Fruit fly (Drosophila melanogaster) whole organism: ENCODE data around the gene MsrA.

Experiments
- CG8478 ChIP-seq: fragments of >200 bp; optimal IDR thresholded peaks from 2 replicates; lab custom pipeline; 2018; ENCODE audit warnings: inconsistent platforms
- Dll ChIP-seq: fragments of >200 bp; optimal IDR thresholded peaks from 2 replicates; lab custom pipeline; 2017
- EcR ChIP-seq, 2 experiments: fragments of >200 bp; optimal IDR thresholded peaks; 2 replicates each; lab custom pipeline; 2017; ENCODE audit warnings: missing biosample characterization in 2 of 2, missing genetic modification characterization in 2 of 2, missing genetic modification reagents in 2 of 2
- pan ChIP-seq: fragments of >200 bp; optimal IDR thresholded peaks from 2 replicates; lab custom pipeline; 2017
- psq ChIP-seq: fragments of >200 bp; optimal IDR thresholded peaks from 2 replicates; lab custom pipeline; 2017
- usp ChIP-seq: fragments of >200 bp; optimal IDR thresholded peaks from 2 replicates; lab custom pipeline; 2017; ENCODE audit warnings: missing biosample characterization, missing genetic modification characterization, mixed read lengths

The MsrA gene

DNA sequence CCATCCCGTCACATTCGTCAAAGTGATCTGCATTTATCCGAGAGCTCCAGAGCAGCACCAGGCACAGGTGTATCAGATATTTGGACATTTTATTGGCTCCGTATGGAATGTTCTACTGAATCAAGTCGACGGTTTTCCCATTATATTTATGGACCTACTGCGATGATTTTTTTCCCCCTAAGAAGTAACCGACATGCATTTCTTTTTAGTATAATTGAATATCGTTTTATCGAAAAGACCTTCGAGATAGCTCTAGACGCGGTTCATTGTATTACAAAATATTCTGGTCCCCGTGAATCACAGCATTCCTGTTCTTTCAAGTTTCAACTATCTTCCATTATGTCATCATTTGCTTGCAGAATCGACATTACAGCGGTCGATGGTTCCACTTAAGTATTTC, 18.3 kb downstream of the MsrA start, which contains the start of gene obst-H:
TSS of gene obst-H (minus strand) at position 101 of the 400 bp plus-strand sequence.
- TF ChIP-seq EcR (GFP tag; optimal IDR thresholded peaks at IDR 0.05; lab: Kevin White, UChicago) (no peak), CG8478 (lab: Kevin White, UChicago) (no peak)

DNA sequence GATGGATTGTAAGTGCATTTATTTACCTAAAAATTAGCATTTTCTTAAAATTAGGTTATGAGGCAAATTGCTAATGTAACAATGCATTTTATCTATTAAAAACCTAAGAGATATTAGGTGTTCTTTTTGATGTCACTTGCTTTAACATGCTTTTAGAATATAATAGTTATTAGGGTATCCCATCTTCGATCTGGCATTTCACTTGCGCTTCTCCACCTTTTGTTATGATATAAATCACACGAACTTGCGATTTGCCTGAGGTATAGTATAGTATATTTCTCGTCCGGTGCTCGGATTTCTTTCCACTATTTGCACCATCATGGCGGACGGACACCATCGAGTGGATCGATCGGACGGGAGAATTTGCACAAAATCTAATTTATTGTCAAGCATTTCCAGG, 19.2 kb downstream of the MsrA start:
- TF ChIP-seq psq (lab: Kevin White, UChicago) (no peak), EcR (GFP tag; optimal IDR thresholded peaks at IDR 0.05; lab: Kevin White, UChicago) (no peak), usp (GFP tag; lab: Kevin White, UChicago) (no peak), CG8478 (lab: Kevin White, UChicago) (no peak), pan (lab: Kevin White, UChicago) (no peak), Dll (lab: Kevin White, UChicago) (no peak)

DNA sequence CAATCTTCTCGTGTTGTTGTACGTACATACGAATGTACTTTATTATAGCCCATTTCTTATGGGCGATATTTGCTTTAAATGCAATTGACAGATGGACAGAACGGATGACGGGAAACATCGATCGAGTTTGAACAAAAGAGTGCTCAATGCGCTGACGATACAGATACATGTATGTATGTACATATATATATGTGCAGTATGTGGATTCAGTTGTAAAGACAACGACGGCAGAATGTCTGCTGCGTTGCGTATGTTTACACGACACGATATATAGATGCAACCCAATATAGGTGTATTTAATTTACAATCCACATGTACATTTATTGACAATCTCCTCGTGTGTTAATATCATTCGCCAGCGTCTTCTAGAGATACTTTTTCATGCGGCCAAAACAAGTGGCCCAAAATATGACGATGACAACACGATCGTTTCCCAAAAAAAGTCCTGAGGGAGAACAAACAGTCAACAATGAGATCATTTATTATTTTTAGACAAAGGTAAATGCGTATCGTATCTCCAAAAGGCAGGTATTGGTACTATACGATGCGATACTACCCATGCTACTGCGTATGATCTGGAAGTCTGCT, 19.9 kb downstream of the MsrA start:
- no peak for TF ChIP-seq EcR (GFP tag; optimal IDR thresholded peaks at IDR 0.05; lab: Kevin White, UChicago)
- no peak for TF ChIP-seq pan (lab: Kevin White, UChicago)
- TF ChIP-seq CG8478 (lab: Kevin White, UChicago) = no peak
- no peak for TF ChIP-seq Dll (lab: Kevin White, UChicago)
- TF ChIP-seq psq (lab: Kevin White, UChicago) = no peak
- no peak for TF ChIP-seq usp (GFP tag; lab: Kevin White, UChicago)

DNA sequence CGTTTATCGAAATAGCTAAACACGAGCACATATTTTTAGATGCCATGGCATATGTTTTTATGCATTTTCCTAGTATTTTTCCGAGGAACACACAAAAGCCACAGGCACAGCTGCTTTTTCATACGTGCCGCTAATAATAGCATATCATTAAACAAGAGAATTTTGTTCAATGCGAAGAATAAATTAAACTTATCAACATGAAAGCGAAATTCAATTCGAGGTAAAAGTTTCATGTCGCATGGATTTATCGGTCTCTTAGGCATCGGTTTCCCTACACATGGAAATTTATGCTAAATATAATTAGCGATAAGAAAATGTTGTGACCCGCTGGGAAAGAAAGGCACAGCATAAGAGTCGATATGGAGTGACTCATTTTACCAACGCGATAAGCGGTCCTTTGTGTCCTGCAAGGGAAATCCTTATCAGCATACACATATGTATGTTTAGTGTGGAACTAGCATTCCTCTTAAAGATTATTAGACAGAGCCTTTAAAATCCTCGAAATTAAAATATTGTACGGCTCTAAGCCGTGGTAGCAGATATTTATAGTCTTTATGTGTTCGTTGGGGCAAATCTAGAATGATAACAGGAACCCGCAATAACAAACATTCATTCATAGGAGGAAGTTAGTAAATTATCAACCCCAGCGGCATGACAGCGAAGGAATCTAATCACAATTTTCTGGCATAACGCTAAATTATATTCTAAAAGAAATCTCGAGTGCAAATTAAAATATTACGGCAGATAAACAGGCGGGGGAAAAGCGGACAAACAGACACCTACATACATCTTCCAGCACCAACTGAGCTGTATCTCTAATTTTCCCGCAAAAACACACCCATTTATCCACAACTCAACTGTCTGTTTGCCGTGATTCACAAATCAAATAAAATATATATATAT, 20.8 kb downstream of the MsrA start, which contains the start of gene CG43248:
TSS of gene CG43248 (minus strand) at position 51 of the 903 bp plus-strand sequence.
- no peak for TF ChIP-seq Dll (lab: Kevin White, UChicago)
- no peak for TF ChIP-seq pan (lab: Kevin White, UChicago)
- TF ChIP-seq psq (lab: Kevin White, UChicago) = no peak
- TF ChIP-seq usp (GFP tag; lab: Kevin White, UChicago) = no peak
- no peak for TF ChIP-seq EcR (GFP tag; optimal IDR thresholded peaks at IDR 0.05; lab: Kevin White, UChicago)
- no peak for TF ChIP-seq CG8478 (lab: Kevin White, UChicago)

DNA sequence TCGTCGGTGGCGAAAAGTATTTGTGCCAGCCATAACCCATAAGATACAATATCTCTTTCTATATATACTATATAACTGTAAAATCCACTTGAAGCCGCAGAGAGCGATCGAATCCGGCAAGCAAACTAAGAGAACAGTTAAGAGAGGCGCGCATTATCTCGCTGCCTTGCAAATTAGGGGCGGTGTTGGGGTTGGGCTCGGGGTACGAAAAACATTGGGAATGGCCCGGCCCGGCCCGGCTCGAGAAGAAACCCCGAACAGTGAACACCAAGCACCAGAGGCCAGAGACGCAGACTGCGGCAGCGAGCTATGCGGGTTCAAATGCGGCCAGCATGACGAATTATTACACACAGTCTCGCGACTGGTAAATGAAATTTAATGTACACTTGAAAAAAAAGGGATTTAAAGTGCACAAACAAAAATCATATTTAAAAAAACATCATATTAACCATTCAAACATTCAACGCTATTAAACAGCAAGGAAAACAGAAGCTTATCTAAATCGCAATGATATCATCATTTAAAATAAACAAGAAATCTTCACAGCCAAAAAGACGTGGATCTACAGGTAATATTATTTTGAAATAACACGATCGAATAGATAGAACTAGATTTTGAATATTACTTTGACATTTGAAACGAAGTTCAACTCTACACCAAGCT, 21.6 kb downstream of the MsrA start:
- TF ChIP-seq EcR (GFP tag; optimal IDR thresholded peaks at IDR 0.05; lab: Kevin White, UChicago) = peak in 1 of 2 experiments; percentile 39
- TF ChIP-seq psq (lab: Kevin White, UChicago) = no peak

DNA sequence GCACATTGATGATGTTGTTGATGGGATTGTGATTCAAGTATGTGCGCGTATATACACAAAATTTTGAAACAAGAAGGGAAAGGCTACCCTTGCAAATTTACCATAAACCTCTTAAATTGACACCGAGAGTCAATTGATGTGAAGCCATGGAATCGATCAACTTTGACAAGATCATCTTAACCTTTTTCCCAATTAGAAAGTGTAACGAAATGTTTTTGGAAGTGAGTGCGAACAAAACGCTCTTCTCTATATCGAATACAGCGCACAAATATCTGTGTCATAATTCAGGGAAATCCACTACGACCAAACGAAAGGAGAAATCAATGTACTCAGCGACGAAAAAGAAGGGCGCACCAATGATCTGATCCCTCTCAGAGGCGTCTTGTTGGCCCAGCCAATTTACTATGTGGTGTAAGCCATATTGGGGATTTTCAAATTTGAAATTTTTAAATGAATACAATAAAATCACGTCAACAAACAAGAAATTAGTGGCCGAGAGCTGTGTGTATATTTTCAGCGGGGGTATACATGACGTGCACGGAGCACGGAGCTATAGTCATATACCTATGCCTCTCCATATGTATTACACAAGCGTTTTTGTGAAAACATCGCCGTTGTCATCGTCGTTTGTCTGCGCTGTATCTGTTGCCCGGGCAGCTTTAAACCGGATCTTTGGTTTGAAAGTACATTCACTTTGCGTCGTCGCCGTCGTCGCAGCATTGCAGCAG, 22.7 kb downstream of the MsrA start:
- no peak for TF ChIP-seq EcR (GFP tag; optimal IDR thresholded peaks at IDR 0.05; lab: Kevin White, UChicago)
- TF ChIP-seq CG8478 (lab: Kevin White, UChicago) = no peak
- no peak for TF ChIP-seq pan (lab: Kevin White, UChicago)
- no peak for TF ChIP-seq usp (GFP tag; lab: Kevin White, UChicago)
- no peak for TF ChIP-seq Dll (lab: Kevin White, UChicago)

DNA sequence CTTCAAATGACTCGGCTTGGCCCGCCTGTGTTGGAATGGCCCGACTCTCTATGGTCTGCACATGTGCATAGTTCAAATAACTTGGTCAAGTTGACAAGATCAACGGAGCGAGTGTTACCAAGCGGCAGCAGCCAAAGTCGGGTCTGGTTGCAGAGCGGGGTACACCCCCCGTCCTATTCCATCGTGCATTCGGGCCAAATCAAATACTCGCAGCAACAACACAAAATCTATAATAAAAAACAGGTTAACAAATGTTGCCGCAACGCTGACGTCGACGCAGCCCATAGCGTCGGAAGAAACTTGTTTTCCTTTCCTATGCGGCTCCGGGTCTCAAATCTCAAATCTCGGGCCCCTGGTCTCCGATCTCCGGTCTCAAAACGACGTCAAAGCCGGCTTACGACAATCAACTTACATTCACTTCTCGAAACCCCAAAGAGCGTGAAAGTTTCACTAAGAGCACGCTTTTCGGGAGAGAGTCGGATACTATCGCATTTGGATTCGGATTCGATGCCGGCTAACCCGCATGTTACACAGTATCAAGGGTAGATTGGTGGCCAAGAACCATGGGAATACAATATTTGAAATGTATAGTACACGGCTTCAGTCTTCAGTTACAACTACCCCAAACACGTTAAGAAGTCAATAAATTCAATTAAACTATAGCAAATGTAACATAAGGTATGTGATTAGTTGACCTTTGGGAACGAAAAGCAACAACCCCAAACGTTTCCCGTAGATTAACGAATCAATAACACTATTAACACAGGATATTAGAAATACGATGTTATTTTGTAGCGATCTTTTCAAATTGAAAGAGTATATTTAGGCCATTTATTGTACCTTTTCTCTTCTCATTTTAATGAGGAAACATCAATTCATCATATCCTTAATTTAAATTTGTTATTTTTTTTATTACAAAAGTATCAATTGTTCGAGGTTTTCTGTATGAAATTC, 23.7 kb downstream of the MsrA start:
- no peak for TF ChIP-seq Dll (lab: Kevin White, UChicago)
- TF ChIP-seq pan (lab: Kevin White, UChicago) = peak; percentile 98
- TF ChIP-seq EcR (GFP tag; optimal IDR thresholded peaks at IDR 0.05; lab: Kevin White, UChicago) = peak in 1 of 2 experiments; percentile 12
- TF ChIP-seq CG8478 (lab: Kevin White, UChicago) = no peak
- TF ChIP-seq usp (GFP tag; lab: Kevin White, UChicago) = no peak
- TF ChIP-seq psq (lab: Kevin White, UChicago) = no peak

DNA sequence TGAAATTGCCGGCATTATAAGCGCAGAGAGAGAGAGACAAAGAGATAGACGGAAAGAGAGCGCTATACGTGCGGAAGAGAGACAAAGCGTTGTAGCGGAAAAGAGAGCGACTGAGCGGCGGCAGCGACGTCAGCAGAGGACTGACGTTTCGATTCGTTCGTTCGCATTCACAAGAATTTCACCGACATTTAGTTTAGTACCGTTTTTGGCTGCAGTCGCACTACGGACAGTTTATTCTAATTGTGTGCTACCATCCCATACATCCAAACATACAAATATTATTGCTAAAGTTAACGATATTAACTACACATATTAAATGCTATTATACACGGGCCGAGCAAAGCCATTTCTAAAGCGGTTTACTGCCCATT, 24.4 kb downstream of the MsrA start, which contains the start of gene CrebA:
TSS of gene CrebA (plus strand) at position 168 of the 371 bp plus-strand sequence.
- TF ChIP-seq pan (lab: Kevin White, UChicago) = no peak
- no peak for TF ChIP-seq usp (GFP tag; lab: Kevin White, UChicago)
- no peak for TF ChIP-seq EcR (GFP tag; optimal IDR thresholded peaks at IDR 0.05; lab: Kevin White, UChicago)
- TF ChIP-seq psq (lab: Kevin White, UChicago) = no peak
- no peak for TF ChIP-seq Dll (lab: Kevin White, UChicago)
- no peak for TF ChIP-seq CG8478 (lab: Kevin White, UChicago)

DNA sequence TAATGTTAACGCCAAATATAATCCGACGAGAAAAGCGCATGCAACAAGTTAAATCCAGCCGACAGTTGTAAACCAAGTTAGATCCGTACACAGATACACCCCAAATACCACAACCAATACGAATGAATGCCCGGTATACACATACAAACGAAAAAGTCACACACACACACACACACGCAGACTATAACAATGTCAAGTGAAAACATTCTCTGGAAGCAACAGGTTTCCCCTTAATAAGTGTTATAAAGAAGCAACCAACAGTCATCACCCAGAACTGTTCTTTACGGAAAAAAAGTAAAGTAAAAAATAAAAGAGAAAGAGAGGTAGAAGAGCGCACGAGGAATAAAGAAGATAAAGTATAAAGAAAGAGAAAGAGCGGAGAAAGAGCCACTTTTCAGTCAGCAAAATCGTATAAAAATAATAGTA, 25.0 kb downstream of the MsrA start:
- TF ChIP-seq EcR (GFP tag; optimal IDR thresholded peaks at IDR 0.05; lab: Kevin White, UChicago) (no peak), Dll (lab: Kevin White, UChicago) (no peak), pan (lab: Kevin White, UChicago) (no peak), CG8478 (lab: Kevin White, UChicago) (no peak), usp (GFP tag; lab: Kevin White, UChicago) (no peak), psq (lab: Kevin White, UChicago) (no peak)
